Worm (Caenorhabditis elegans): Measurements from ENCODE around the gene jmjd-4.

- TF ChIP-seq ama-1 (optimal IDR thresholded peaks at IDR 0.05) (no peak), hmg-4 (GFP tag; optimal IDR thresholded peaks at IDR 0.05) (no peak), B0310.2 (tag; optimal IDR thresholded peaks at IDR 0.05) (no peak), tra-4 (tag; optimal IDR thresholded peaks at IDR 0.05) (no peak), hmbx-1 (tag; optimal IDR thresholded peaks at IDR 0.05) (no peak), sea-1 (GFP tag; conservative IDR thresholded peaks at IDR 0.05) (no peak), tbx-11 (GFP tag; IDR thresholded peaks at IDR 0.05) (no peak), F13C5.2 (tag; optimal IDR thresholded peaks at IDR 0.05) (no peak), ets-7 (tag; optimal IDR thresholded peaks at IDR 0.05) (no peak), aly-1 (tag; optimal IDR thresholded peaks at IDR 0.05) (no peak), flt-1 (GFP tag; IDR thresholded peaks at IDR 0.05) (no peak)
Observed at ce11 chrIII:10376041-10376440, 42.2 kb upstream of the jmjd-4 start.

All from whole organism, early embryonic.